Fruit fly (Drosophila melanogaster): ENCODE results near the gene CG5664.

The CG5664 gene

DNA sequence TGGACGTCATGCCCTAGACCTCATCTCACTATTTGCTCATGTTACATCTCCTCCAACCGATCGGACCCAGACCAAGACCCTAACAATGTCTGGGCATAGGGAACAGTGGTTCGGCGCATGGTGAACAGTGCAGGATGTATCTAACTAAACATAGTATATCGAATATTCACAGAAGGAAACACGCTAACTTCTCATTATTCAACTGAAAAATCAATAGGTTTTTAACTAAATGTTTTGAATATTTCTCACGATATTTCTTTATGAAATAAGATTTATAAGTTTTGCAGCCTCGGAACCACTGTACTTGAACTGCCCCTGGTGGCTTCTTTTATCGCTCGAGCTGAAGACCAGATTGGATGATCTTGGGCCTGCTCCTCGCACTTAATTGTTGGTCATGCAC, 12.5 kb upstream of the CG5664 start (continued):
- TF ChIP-seq otp (GFP tag; IDR thresholded peaks at IDR 0.05) (peak; percentile 65; the same call in 2 of the 3 replicates), Mes4 (GFP tag; optimal IDR thresholded peaks at IDR 0.05) (peak; percentile 23), CG4854 (GFP tag; optimal IDR thresholded peaks at IDR 0.05) (no peak), unc-4 (GFP tag; IDR thresholded peaks at IDR 0.05; ENCODE audit: partially characterized antibody) (no peak), Gug (GFP tag; IDR thresholded peaks at IDR 0.05) (peak; percentile 26; the same call in 1 of the 4 replicates), Lpt (GFP tag; optimal IDR thresholded peaks at IDR 0.05) (no peak), sr (GFP tag; IDR thresholded peaks at IDR 0.05) (no peak), CG2678 (tag; optimal IDR thresholded peaks at IDR 0.05) (peak; percentile 58), row (GFP tag; IDR thresholded peaks at IDR 0.05) (peak; percentile 74), insv (GFP tag; optimal IDR thresholded peaks at IDR 0.05) (no peak), stc (GFP tag; IDR thresholded peaks at IDR 0.05) (no peak; the same call in 1 of the 2 replicates), CG15269 (tag; optimal IDR thresholded peaks at IDR 0.05) (no peak), CG11093 (GFP tag; IDR thresholded peaks at IDR 0.05) (0 out of 3 replicates have a peak, but pooled peaks have one; percentile 39), Max (GFP tag; optimal IDR thresholded peaks at IDR 0.05) (peak; percentile 43), MBD-R2 (GFP tag; IDR thresholded peaks at IDR 0.05) (no peak), nerfin-1 (tag; optimal IDR thresholded peaks at IDR 0.05) (peak; percentile 12), CG17361 (GFP tag; IDR thresholded peaks at IDR 0.05) (peak; percentile 68), CG30403 (GFP tag; optimal IDR thresholded peaks at IDR 0.05) (peak; percentile 40), CG7271 (tag; optimal IDR thresholded peaks at IDR 0.05) (no peak), CG1792 (GFP tag; optimal IDR thresholded peaks at IDR 0.05) (no peak), nerfin-2 (GFP tag; IDR thresholded peaks at IDR 0.05; ENCODE audit: partially characterized antibody) (no peak), CG18619 (GFP tag; optimal IDR thresholded peaks at IDR 0.05) (peak; percentile 9), jing (GFP tag; optimal IDR thresholded peaks at IDR 0.05) (peak; percentile 19), Lim3 (GFP tag; IDR thresholded peaks at IDR 0.05) (no peak), CG12236 (GFP tag; optimal IDR thresholded peaks at IDR 0.05) (peak; percentile 20), bsh (GFP tag; optimal IDR thresholded peaks at IDR 0.05) (peak; percentile 32 to 84), org-1 (GFP tag; optimal IDR thresholded peaks at IDR 0.05) (peak; percentile 51), CG5180 (GFP tag; optimal IDR thresholded peaks at IDR 0.05) (no peak), CG8765 (GFP tag; IDR thresholded peaks at IDR 0.05) (peak; percentile 81), CG5245 (GFP tag; optimal IDR thresholded peaks at IDR 0.05) (peak; percentile 30), Stat92E (GFP tag; optimal IDR thresholded peaks at IDR 0.05) (no peak), CG11085 (GFP tag; IDR thresholded peaks at IDR 0.05) (no peak), dysf (GFP tag; IDR thresholded peaks at IDR 0.05) (0 out of 3 replicates have a peak, but pooled peaks have one; percentile 8), E2f1 (GFP tag; IDR thresholded peaks at IDR 0.05) (peak; percentile 73), Antp (GFP tag; optimal IDR thresholded peaks at IDR 0.05) (peak; percentile 65), CG11723 (GFP tag; optimal IDR thresholded peaks at IDR 0.05) (peak; percentile 9), Nf-YA (GFP tag; IDR thresholded peaks at IDR 0.05) (no peak), pum (GFP tag; optimal IDR thresholded peaks at IDR 0.05) (peak; percentile 56), chif (GFP tag; optimal IDR thresholded peaks at IDR 0.05) (peak; percentile 38 to 75), CG11504 (tag; optimal IDR thresholded peaks at IDR 0.05) (peak; percentile 55), hkb (optimal IDR thresholded peaks at IDR 0.05) (no peak), hkb (GFP tag; IDR thresholded peaks at IDR 0.05) (peak; percentile 58), CG17328 (GFP tag; IDR thresholded peaks at IDR 0.05) (peak; percentile 70), Myb (GFP tag; optimal IDR thresholded peaks at IDR 0.05) (peak; percentile 12), CkIIα-i1 (GFP tag; IDR thresholded peaks at IDR 0.05) (no peak), lilli (GFP tag; optimal IDR thresholded peaks at IDR 0.05) (peak; percentile 45), vfl (GFP tag; optimal IDR thresholded peaks at IDR 0.05) (no peak), grn (GFP tag; optimal IDR thresholded peaks at IDR 0.05) (peak; percentile 14), Awh (GFP tag; IDR thresholded peaks at IDR 0.05) (no peak), Neu2 (GFP tag; optimal IDR thresholded peaks at IDR 0.05; ENCODE audit: borderline replicate concordance) (no peak), CG12391 (tag; optimal IDR thresholded peaks at IDR 0.05) (peak; percentile 75), dm (GFP tag; optimal IDR thresholded peaks at IDR 0.05) (peak; percentile 25)
